Fruit fly (Drosophila melanogaster) whole organism: ENCODE results near the gene CG33771.

Experiments used
- CG8478 ChIP-seq: fragments of >200 bp; optimal IDR thresholded peaks from 2 replicates; lab custom pipeline; 2018; ENCODE audit warnings: inconsistent platforms
- Dll ChIP-seq: fragments of >200 bp; optimal IDR thresholded peaks from 2 replicates; lab custom pipeline; 2017
- EcR ChIP-seq, 2 experiments: fragments of >200 bp; optimal IDR thresholded peaks; 2 replicates each; lab custom pipeline; 2017; ENCODE audit warnings: missing biosample characterization in 2 of 2, missing genetic modification characterization in 2 of 2, missing genetic modification reagents in 2 of 2
- pan ChIP-seq: fragments of >200 bp; optimal IDR thresholded peaks from 2 replicates; lab custom pipeline; 2017
- psq ChIP-seq: fragments of >200 bp; optimal IDR thresholded peaks from 2 replicates; lab custom pipeline; 2017
- usp ChIP-seq: fragments of >200 bp; optimal IDR thresholded peaks from 2 replicates; lab custom pipeline; 2017; ENCODE audit warnings: missing biosample characterization, missing genetic modification characterization, mixed read lengths

dm6 chr3L:22686987-22687386 is 37.8 kb downstream of the CG33771 start, which contains the start of the genes CG14455 and CG14456:
- TF ChIP-seq EcR (GFP tag; optimal IDR thresholded peaks at IDR 0.05; lab: Kevin White, UChicago) (no peak), pan (no peak), Dll (lab: Kevin White, UChicago) (no peak), psq (no peak), usp (GFP tag; lab: Kevin White, UChicago) (no peak), CG8478 (no peak)
